Fruit fly (Drosophila melanogaster): ENCODE data around the gene Exo70.

Gene Exo70

dm6 chr3L:8458767-8459614, 47.3 kb downstream of the Exo70 start:
- TF ChIP-seq noc (tag; optimal IDR thresholded peaks at IDR 0.05), result no peak

dm6 chr3L:8459615-8460004, 48.0 kb downstream of the Exo70 start:
- no peak for TF ChIP-seq noc (tag; optimal IDR thresholded peaks at IDR 0.05)

dm6 chr3L:8460050-8460878, 48.6 kb downstream of the Exo70 start:
- no peak for TF ChIP-seq noc (tag; optimal IDR thresholded peaks at IDR 0.05)

dm6 chr3L:8461229-8462004, 49.8 kb downstream of the Exo70 start:
- no peak for TF ChIP-seq noc (tag; optimal IDR thresholded peaks at IDR 0.05)
